Worm (Caenorhabditis elegans) whole organism, late embryonic: Measurements from ENCODE around the gene Y14H12B.2.

Experiments
- K09A11.1 ChIP-seq: sonication (generic microtip); optimal IDR thresholded peaks from 2 replicates; lab custom pipeline; 2017; ENCODE audit warnings: antibody characterized with exemption, mild to moderate bottlenecking, missing genetic modification characterization, missing compliant biosample characterization; ENCODE audit not compliant: insufficient read depth
- ceh-30 ChIP-seq: fragments of 150-350 bp; optimal IDR thresholded peaks from 2 replicates; lab custom pipeline; 2014; ENCODE audit warnings: missing biosample characterization, missing genetic modification characterization
- elt-2 ChIP-seq: sonication (generic microtip); optimal IDR thresholded peaks from 2 replicates; lab custom pipeline; 2016; ENCODE audit warnings: missing genetic modification reagents, missing genetic modification characterization, missing compliant biosample characterization
- eyg-1 ChIP-seq: sonication (generic microtip); optimal IDR thresholded peaks from 2 replicates; lab custom pipeline; 2016; ENCODE audit warnings: missing genotype, missing genetic modification characterization, missing compliant biosample characterization
- nhr-11 ChIP-seq: fragments of 150-350 bp; optimal IDR thresholded peaks from 2 replicates; lab custom pipeline; 2014; ENCODE audit warnings: missing biosample characterization, missing genetic modification characterization
- rnt-1 ChIP-seq: sonication (generic microtip); optimal IDR thresholded peaks from 2 replicates; lab custom pipeline; 2016; ENCODE audit warnings: missing genetic modification characterization, missing compliant biosample characterization
- tbx-2 ChIP-seq: sonication (generic microtip); optimal IDR thresholded peaks from 2 replicates; lab custom pipeline; 2016; ENCODE audit warnings: missing genetic modification characterization, missing compliant biosample characterization
- unc-3 ChIP-seq, 2 experiments: fragments of 200-800 bp in 1 of 2; sonication (Bioruptor generic) in 1 of 2; sonication (generic microtip) in 1 of 2; conservative IDR thresholded peaks in 1 of 2; optimal IDR thresholded peaks in 1 of 2; 2 replicates each; pipeline versions ENCODE4 v1.3.6 to Lab custom; 2016 to 2022; ENCODE audit warnings: missing compliant biosample characterization in 2 of 2, missing genetic modification characterization in 2 of 2, missing genetic modification reagents in 1 of 2

- TF ChIP-seq elt-2 (tag; lab: Kevin White, UChicago) (no peak), tbx-2 (tag; lab: Kevin White, UChicago) (no peak), rnt-1 (tag; lab: Kevin White, UChicago) (no peak), unc-3 (GFP tag; conservative IDR thresholded peaks at IDR 0.05; lab: Robert Waterston, UW) (no peak), unc-3 (tag; optimal IDR thresholded peaks at IDR 0.05; lab: Kevin White, UChicago) (no peak), K09A11.1 (tag; lab: Kevin White, UChicago) (no peak), ceh-30 (no peak), nhr-11 (tag; lab: Kevin White, UChicago) (no peak), eyg-1 (tag; lab: Kevin White, UChicago) (no peak)
Measured at ce11 chrII:3931825-3932224, 1.7 kb downstream of the Y14H12B.2 start.
